Fruit fly (Drosophila melanogaster) whole organism, adult: ENCODE data around the gene CG4461.

Experiments used
- CG11617 ChIP-seq: fragments of 200-800 bp; sonication (Bioruptor generic); optimal IDR thresholded peaks from 2 replicates; lab custom pipeline; 2017; ENCODE audit warnings: mild to moderate bottlenecking, missing biosample characterization, missing genetic modification reagents, missing genetic modification characterization
- CG12768 ChIP-seq: fragments of 200-800 bp; sonication (Bioruptor generic); optimal IDR thresholded peaks from 2 replicates; lab custom pipeline; 2017; ENCODE audit warnings: missing biosample characterization, missing genetic modification characterization, mild to moderate bottlenecking, moderate library complexity, missing genetic modification reagents
- CG14711 ChIP-seq: fragments of 200-800 bp; sonication (Bioruptor generic); optimal IDR thresholded peaks from 2 replicates; lab custom pipeline; 2018; ENCODE audit warnings: missing biosample characterization, mild to moderate bottlenecking, missing genetic modification characterization, moderate library complexity
- CG1620 ChIP-seq: fragments of 200-800 bp; sonication (Bioruptor generic); optimal IDR thresholded peaks from 2 replicates; lab custom pipeline; 2016; ENCODE audit warnings: missing biosample characterization, missing genetic modification characterization
- CG33017 ChIP-seq: fragments of 200-800 bp; sonication (Bioruptor generic); optimal IDR thresholded peaks from 2 replicates; lab custom pipeline; 2018; ENCODE audit warnings: missing biosample characterization, mild to moderate bottlenecking, missing genetic modification characterization, moderate library complexity
- CG5204 ChIP-seq: fragments of 200-800 bp; sonication (Bioruptor generic); optimal IDR thresholded peaks from 2 replicates; lab custom pipeline; 2016; ENCODE audit warnings: missing biosample characterization, missing genetic modification characterization
- CG7045 ChIP-seq: fragments of 200-800 bp; sonication (Bioruptor generic); optimal IDR thresholded peaks from 2 replicates; lab custom pipeline; 2017; ENCODE audit warnings: missing biosample characterization, mild to moderate bottlenecking, missing genetic modification characterization
- CG7101 ChIP-seq: fragments of 200-800 bp; sonication (Bioruptor generic); optimal IDR thresholded peaks from 2 replicates; lab custom pipeline; 2018; ENCODE audit warnings: missing biosample characterization, mild to moderate bottlenecking, missing genetic modification characterization, moderate library complexity
- Clk ChIP-seq: fragments of 200-800 bp; sonication (Bioruptor generic); optimal IDR thresholded peaks from 2 replicates; lab custom pipeline; 2017; ENCODE audit warnings: missing biosample characterization, missing genetic modification characterization
- Crg-1 ChIP-seq: fragments of 200-800 bp; sonication (Bioruptor generic); optimal IDR thresholded peaks from 2 replicates; lab custom pipeline; 2016; ENCODE audit warnings: missing biosample characterization, missing genetic modification characterization
- Hr96 ChIP-seq: fragments of 200-800 bp; sonication (Bioruptor generic); optimal IDR thresholded peaks from 2 replicates; lab custom pipeline; 2016; ENCODE audit warnings: missing biosample characterization, missing genetic modification characterization
- Mnt ChIP-seq: fragments of 200-800 bp; sonication (Bioruptor generic); optimal IDR thresholded peaks from 2 replicates; lab custom pipeline; 2016; ENCODE audit warnings: missing biosample characterization, mild to moderate bottlenecking, missing genetic modification characterization
- bab1 ChIP-seq: fragments of 200-800 bp; sonication (Bioruptor generic); optimal IDR thresholded peaks from 3 replicates; lab custom pipeline; 2019; ENCODE audit warnings: missing biosample characterization, mild to moderate bottlenecking, missing genetic modification characterization, moderate library complexity
- cic ChIP-seq: fragments of 200-800 bp; sonication (Bioruptor generic); optimal IDR thresholded peaks from 2 replicates; lab custom pipeline; 2017; ENCODE audit warnings: missing biosample characterization, mild to moderate bottlenecking, missing genetic modification characterization, moderate library complexity
- cnc ChIP-seq, 2 experiments: fragments of >200 bp; optimal IDR thresholded peaks; 2 replicates each; lab custom pipeline; 2017
- kay ChIP-seq: fragments of 200-800 bp; sonication (Bioruptor generic); peaks from one replicate; lab custom pipeline; 2016; ENCODE audit warnings: missing biosample characterization, missing genetic modification characterization, borderline replicate concordance
- ovo ChIP-seq: fragments of 200-800 bp; sonication (Bioruptor generic); optimal IDR thresholded peaks from 2 replicates; lab custom pipeline; 2016; ENCODE audit warnings: missing biosample characterization, missing genetic modification characterization
- pad ChIP-seq: fragments of 200-800 bp; sonication (Bioruptor generic); optimal IDR thresholded peaks from 3 replicates; lab custom pipeline; 2017; ENCODE audit warnings: missing biosample characterization, missing genetic modification characterization, mild to moderate bottlenecking, moderate library complexity, missing genetic modification reagents
- tj ChIP-seq: fragments of 200-800 bp; sonication (Bioruptor generic); optimal IDR thresholded peaks from 3 replicates; lab custom pipeline; 2017; ENCODE audit warnings: missing biosample characterization, mild to moderate bottlenecking, missing genetic modification characterization, moderate library complexity
- toe ChIP-seq: fragments of 200-800 bp; sonication (Bioruptor generic); optimal IDR thresholded peaks from 2 replicates; lab custom pipeline; 2016; ENCODE audit warnings: missing biosample characterization, missing genetic modification characterization

The CG4461 gene

DNA sequence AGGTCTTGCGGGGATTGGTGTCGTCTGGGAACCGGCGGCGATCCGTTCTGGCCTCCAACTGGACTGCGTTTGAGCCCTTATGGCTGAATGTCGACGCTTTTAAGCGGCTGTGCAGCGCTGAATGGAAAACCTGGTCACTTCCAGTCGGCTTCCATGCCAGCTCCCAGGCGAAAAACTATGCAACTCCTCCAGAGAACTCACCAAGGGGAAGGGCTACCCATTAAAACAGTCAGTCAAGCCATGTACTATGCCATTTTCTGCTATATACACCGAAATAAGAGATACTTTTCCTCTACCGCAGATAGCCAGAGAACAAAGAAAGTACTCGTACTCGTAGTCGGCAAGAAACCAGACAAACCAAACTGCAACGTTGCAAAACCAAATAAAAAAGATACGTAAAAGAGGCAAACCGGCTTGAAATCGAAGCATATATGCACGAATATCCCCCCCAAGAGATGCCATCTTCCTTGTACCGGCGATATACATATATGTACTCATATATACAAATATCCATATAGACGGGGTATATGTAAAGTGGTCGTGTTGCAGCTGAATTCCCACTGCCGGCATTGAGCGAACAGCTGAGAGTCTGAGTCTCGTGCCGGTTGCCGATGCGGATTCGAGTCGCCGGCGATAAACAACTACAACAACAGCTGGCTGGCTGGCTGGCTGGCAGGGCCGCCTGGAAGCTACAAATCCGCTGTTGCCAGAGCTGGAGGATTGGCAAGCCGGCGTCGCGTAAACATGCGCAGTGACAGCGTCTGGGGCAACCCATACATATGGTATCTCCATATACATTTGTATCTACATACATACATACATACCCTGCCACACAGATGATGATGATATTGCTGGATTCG, 4.5 kb downstream of the CG4461 start, which contains the start of gene Hsp67Ba:
Gene Hsp67Ba (minus strand): TSS at position 51 of the 860 bp plus-strand sequence.
- TF ChIP-seq bab1 (GFP tag; lab: Kevin White, UChicago) (no peak), toe (GFP tag; lab: Kevin White, UChicago) (no peak), tj (GFP tag; lab: Kevin White, UChicago) (peak; percentile 84), CG33017 (tag; lab: Kevin White, UChicago) (no peak), CG7101 (tag; lab: Kevin White, UChicago) (no peak)

dm6 chr3L:9380344-9380849, 5.2 kb downstream of the CG4461 start:
- TF ChIP-seq Clk (GFP tag; lab: Kevin White, UChicago) (no peak), CG7045 (no peak), CG14711 (tag; lab: Kevin White, UChicago) (no peak), Hr96 (GFP tag; lab: Kevin White, UChicago) (no peak), CG12768 (no peak), CG1620 (GFP tag; lab: Kevin White, UChicago) (no peak), cnc (optimal IDR thresholded peaks at IDR 0.05; lab: Kevin White, UChicago) (no peak), CG33017 (tag; lab: Kevin White, UChicago) (no peak), CG5204 (GFP tag; lab: Kevin White, UChicago) (no peak), kay (no peak), cic (no peak), Mnt (GFP tag; lab: Kevin White, UChicago) (no peak)

- TF ChIP-seq kay, result no peak
- no peak for TF ChIP-seq cic
- TF ChIP-seq tj (GFP tag; lab: Kevin White, UChicago), result no peak
- TF ChIP-seq CG11617 (GFP tag; lab: Kevin White, UChicago), result no peak
- no peak for TF ChIP-seq CG12768
- no peak for TF ChIP-seq Crg-1
- TF ChIP-seq Clk (GFP tag; lab: Kevin White, UChicago), result no peak
- TF ChIP-seq CG7101 (tag; lab: Kevin White, UChicago), result no peak
- no peak for TF ChIP-seq pad (GFP tag; lab: Kevin White, UChicago)
- no peak for TF ChIP-seq CG7045
- no peak for TF ChIP-seq ovo
Observed at dm6 chr3L:9381602-9382001, 6.4 kb downstream of the CG4461 start, which contains the start of gene Hsp23. Gene Hsp23, plus strand, starts transcription at chr3L:9381882.

DNA sequence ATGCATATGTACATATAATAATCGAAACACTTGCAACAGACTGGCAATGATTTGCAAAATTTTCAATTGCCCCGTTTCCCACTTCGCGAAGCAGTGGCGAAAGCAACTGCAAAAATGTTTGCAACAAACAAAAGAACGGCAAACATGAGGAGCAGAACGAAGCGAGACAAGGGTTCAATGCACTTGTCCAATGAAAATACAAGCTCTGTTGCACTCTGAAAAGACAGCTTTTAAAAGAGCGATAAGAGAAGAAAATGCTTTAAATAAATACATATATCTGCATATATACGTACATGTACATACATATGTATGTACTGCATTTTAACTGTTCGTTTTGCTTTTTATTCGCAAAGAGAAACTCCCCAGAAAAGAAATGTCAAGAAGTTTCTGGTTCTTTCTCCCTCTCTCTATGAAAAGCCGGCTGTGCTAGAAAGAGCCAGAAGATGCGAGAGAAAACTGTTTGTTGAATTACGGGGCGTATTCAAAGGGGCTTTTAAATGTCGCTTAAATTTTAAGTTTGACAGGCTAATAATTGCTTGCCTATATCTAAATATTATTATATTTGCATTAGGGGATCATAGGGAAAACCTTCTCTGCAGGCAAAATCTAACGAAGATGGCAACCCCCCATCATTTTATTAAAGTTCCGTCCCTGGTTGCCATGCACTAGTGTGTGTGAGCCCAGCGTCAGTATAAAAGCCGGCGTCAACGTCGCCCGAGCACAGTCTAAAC, 8.3 kb downstream of the CG4461 start, which contains the start of gene Hsp27:
Gene Hsp27 (plus strand): TSS at position 719 of the 731 bp plus-strand sequence.
- peak; percentile 93 for TF ChIP-seq toe (GFP tag; lab: Kevin White, UChicago)
- TF ChIP-seq bab1 (GFP tag; lab: Kevin White, UChicago), result peak; percentile 99
- peak; percentile 75 for TF ChIP-seq tj (GFP tag; lab: Kevin White, UChicago)
- TF ChIP-seq CG12768, result peak; percentile 99
- peak; percentile 93 for TF ChIP-seq CG5204 (GFP tag; lab: Kevin White, UChicago)
- TF ChIP-seq CG11617 (GFP tag; lab: Kevin White, UChicago), result peak; percentile 96
- TF ChIP-seq CG7101 (tag; lab: Kevin White, UChicago), result peak; percentile 98
- TF ChIP-seq CG7045, result peak; percentile 97
- peak; percentile 99 for TF ChIP-seq CG33017 (tag; lab: Kevin White, UChicago)
- TF ChIP-seq cnc (optimal IDR thresholded peaks at IDR 0.05; lab: Kevin White, UChicago), result peak in 1 of 2 experiments; percentile 69
- peak; percentile 92 for TF ChIP-seq Clk (GFP tag; lab: Kevin White, UChicago)
- peak; percentile 91 for TF ChIP-seq cic
- peak; percentile 77 for TF ChIP-seq ovo
- TF ChIP-seq Hr96 (GFP tag; lab: Kevin White, UChicago), result peak; percentile 97
- peak; percentile 92 for TF ChIP-seq pad (GFP tag; lab: Kevin White, UChicago)
- TF ChIP-seq Crg-1, result peak; percentile 97
- TF ChIP-seq Mnt (GFP tag; lab: Kevin White, UChicago), result peak; percentile 96
- TF ChIP-seq kay, result peak; percentile 99
- TF ChIP-seq CG1620 (GFP tag; lab: Kevin White, UChicago), result peak; percentile 88
- peak; percentile 97 for TF ChIP-seq CG14711 (tag; lab: Kevin White, UChicago)

- TF ChIP-seq Mnt (GFP tag; lab: Kevin White, UChicago) (no peak), CG7045 (no peak), CG7101 (tag; lab: Kevin White, UChicago) (no peak), cic (no peak), CG12768 (no peak), kay (no peak), bab1 (GFP tag; lab: Kevin White, UChicago) (no peak), Hr96 (GFP tag; lab: Kevin White, UChicago) (no peak), toe (GFP tag; lab: Kevin White, UChicago) (no peak), Clk (GFP tag; lab: Kevin White, UChicago) (no peak)
Observed at dm6 chr3L:9384445-9385079, 9.3 kb downstream of the CG4461 start.
